Fruit fly (Drosophila melanogaster) whole organism, pupa: ENCODE data around the gene QIL1.

Source experiments
- CG10348 ChIP-seq: fragments of 200-800 bp; sonication (Bioruptor generic); IDR thresholded peaks from 2 replicates; pipeline ENCODE4 v1.3.6; 2022; ENCODE audit warnings: missing biosample characterization, missing genetic modification characterization
- CG12605 ChIP-seq: fragments of 200-800 bp; sonication (Bioruptor generic); IDR thresholded peaks from 2 replicates; pipeline ENCODE4 v1.3.6; 2022; ENCODE audit warnings: missing biosample characterization, missing genetic modification characterization
- CG13204 ChIP-seq: fragments of 200-800 bp; sonication (Bioruptor generic); optimal IDR thresholded peaks from 2 replicates; lab custom pipeline; 2018; ENCODE audit warnings: missing biosample characterization, mild to moderate bottlenecking, missing genetic modification characterization, moderate library complexity
- CG14655 ChIP-seq: fragments of 200-800 bp; sonication (Bioruptor generic); optimal IDR thresholded peaks from 3 replicates; lab custom pipeline; 2017; ENCODE audit warnings: mild to moderate bottlenecking, missing biosample characterization, missing genetic modification reagents, missing genetic modification characterization
- CG15710 ChIP-seq: fragments of 200-800 bp; sonication (Bioruptor generic); optimal IDR thresholded peaks from 2 replicates; lab custom pipeline; 2018; ENCODE audit warnings: missing biosample characterization, mild to moderate bottlenecking, missing genetic modification characterization, moderate library complexity
- CG17806 ChIP-seq: fragments of 200-800 bp; sonication (Bioruptor generic); optimal IDR thresholded peaks from 2 replicates; lab custom pipeline; 2018; ENCODE audit warnings: missing biosample characterization, mild to moderate bottlenecking, missing genetic modification characterization, moderate library complexity
- CG32121 ChIP-seq: fragments of 200-800 bp; sonication (Bioruptor generic); IDR thresholded peaks from 2 replicates; pipeline ENCODE4 v1.3.6; 2022; ENCODE audit warnings: missing biosample characterization, missing genetic modification characterization
- CG34367 ChIP-seq: fragments of 200-800 bp; sonication (Bioruptor generic); optimal IDR thresholded peaks from 2 replicates; lab custom pipeline; 2018; ENCODE audit warnings: missing biosample characterization, mild to moderate bottlenecking, missing genetic modification characterization
- CG4496 ChIP-seq: fragments of 200-800 bp; sonication (Bioruptor generic); IDR thresholded peaks from 3 replicates; pipeline ENCODE4 v1.3.6; 2022; ENCODE audit warnings: missing biosample characterization, missing genetic modification characterization
- CG8159 ChIP-seq: fragments of 200-800 bp; sonication (Bioruptor generic); optimal IDR thresholded peaks from 3 replicates; lab custom pipeline; 2018; ENCODE audit warnings: missing biosample characterization, mild to moderate bottlenecking, missing genetic modification characterization, moderate library complexity
- CG8301 ChIP-seq: fragments of 200-800 bp; sonication (Bioruptor generic); optimal IDR thresholded peaks from 2 replicates; lab custom pipeline; 2018; ENCODE audit warnings: missing biosample characterization, mild to moderate bottlenecking, missing genetic modification characterization
- CG9948 ChIP-seq: fragments of 200-800 bp; sonication (Bioruptor generic); optimal IDR thresholded peaks from 2 replicates; lab custom pipeline; 2018; ENCODE audit warnings: missing biosample characterization, mild to moderate bottlenecking, missing genetic modification characterization, moderate library complexity
- D1 ChIP-seq: fragments of 200-800 bp; sonication (Bioruptor generic); optimal IDR thresholded peaks from 2 replicates; lab custom pipeline; 2018; ENCODE audit warnings: missing biosample characterization, mild to moderate bottlenecking, missing genetic modification characterization, moderate library complexity
- EcR ChIP-seq: fragments of 200-800 bp; sonication (Bioruptor generic); optimal IDR thresholded peaks from 3 replicates; lab custom pipeline; 2019; ENCODE audit warnings: missing biosample characterization, missing genetic modification characterization, mild to moderate bottlenecking, moderate library complexity, missing genetic modification reagents
- Ets98B ChIP-seq: fragments of 200-800 bp; sonication (Bioruptor generic); IDR thresholded peaks from 2 replicates; pipeline ENCODE4 v1.3.6; 2022; ENCODE audit warnings: missing biosample characterization, missing genetic modification characterization
- Pif1A ChIP-seq: fragments of 200-800 bp; sonication (Bioruptor generic); optimal IDR thresholded peaks from 3 replicates; lab custom pipeline; 2016; ENCODE audit warnings: missing biosample characterization, missing genetic modification characterization
- Pif1B ChIP-seq: fragments of 200-800 bp; sonication (Bioruptor generic); optimal IDR thresholded peaks from 3 replicates; lab custom pipeline; 2016; ENCODE audit warnings: missing biosample characterization, missing genetic modification characterization
- Snoo ChIP-seq: fragments of 200-800 bp; sonication (Bioruptor generic); optimal IDR thresholded peaks from 3 replicates; lab custom pipeline; 2017; ENCODE audit warnings: missing biosample characterization, mild to moderate bottlenecking, missing genetic modification characterization, inconsistent platforms
- fd96Ca ChIP-seq: fragments of 200-800 bp; sonication (Bioruptor generic); IDR thresholded peaks from 3 replicates; pipeline ENCODE4 v1.3.6; 2022; ENCODE audit warnings: missing biosample characterization, missing genetic modification characterization
- gl ChIP-seq: fragments of 200-800 bp; sonication (Bioruptor generic); optimal IDR thresholded peaks from 2 replicates; lab custom pipeline; 2018; ENCODE audit warnings: missing biosample characterization, mild to moderate bottlenecking, missing genetic modification characterization
- rn ChIP-seq: fragments of 200-800 bp; sonication (Bioruptor generic); IDR thresholded peaks from 2 replicates; pipeline ENCODE4 v1.3.6; 2022; ENCODE audit warnings: missing biosample characterization, missing genetic modification characterization

The QIL1 gene

dm6 chr3L:17462474-17462873, 3.3 kb upstream of the QIL1 start:
- no peak for TF ChIP-seq EcR (GFP tag; lab: Kevin White, UChicago)
- no peak for TF ChIP-seq CG32121 (GFP tag; lab: Robert Waterston, UW)
- no peak for TF ChIP-seq Snoo (tag; lab: Kevin White, UChicago)
- no peak for TF ChIP-seq CG8159 (tag; lab: Kevin White, UChicago)
- no peak for TF ChIP-seq fd96Ca (GFP tag; lab: Robert Waterston, UW)
- no peak for TF ChIP-seq CG15710 (tag; lab: Kevin White, UChicago)
- TF ChIP-seq CG10348 = no peak
- TF ChIP-seq CG12605 (GFP tag; lab: Robert Waterston, UW) = no peak
- TF ChIP-seq CG8301 (tag; lab: Kevin White, UChicago) = no peak

- TF ChIP-seq CG12605 (GFP tag; lab: Robert Waterston, UW) (no peak), CG9948 (tag; lab: Kevin White, UChicago) (no peak), gl (no peak), fd96Ca (GFP tag; lab: Robert Waterston, UW) (no peak), CG10348 (no peak), CG14655 (GFP tag; lab: Kevin White, UChicago) (no peak), CG8159 (tag; lab: Kevin White, UChicago) (no peak), D1 (tag; lab: Kevin White, UChicago) (no peak), CG17806 (tag; lab: Kevin White, UChicago) (no peak), CG34367 (tag; lab: Kevin White, UChicago) (no peak), CG4496 (GFP tag; lab: Robert Waterston, UW) (no peak), Pif1B (no peak), CG13204 (GFP tag; lab: Kevin White, UChicago) (no peak), Ets98B (GFP tag; lab: Robert Waterston, UW) (no peak), EcR (GFP tag; lab: Kevin White, UChicago) (no peak), Snoo (tag; lab: Kevin White, UChicago) (no peak), CG15710 (tag; lab: Kevin White, UChicago) (no peak), Pif1A (GFP tag; lab: Kevin White, UChicago) (no peak), CG8301 (tag; lab: Kevin White, UChicago) (no peak)
These were observed 4.4 kb downstream of the QIL1 start, which contains the start of gene SecCl for dm6 chr3L:17470110-17470509. Gene SecCl (plus strand): TSS chr3L:17470127.

dm6 chr3L:17473889-17474288, 8.1 kb downstream of the QIL1 start:
- TF ChIP-seq CG32121 (GFP tag; lab: Robert Waterston, UW) (no peak), Pif1B (no peak), CG34367 (tag; lab: Kevin White, UChicago) (no peak), fd96Ca (GFP tag; lab: Robert Waterston, UW) (no peak), CG17806 (tag; lab: Kevin White, UChicago) (no peak), Pif1A (GFP tag; lab: Kevin White, UChicago) (no peak)
- TF ChIP-seq, all 21 proteins: peak for 0

dm6 chr3L:17474711-17475451, 9.1 kb downstream of the QIL1 start, which contains the start of the genes UQCR-Q and CG46525:
Gene UQCR-Q (plus strand): TSS chr3L:17474761.
Gene CG46525 (plus strand): TSS chr3L:17475220.
- no peak for TF ChIP-seq CG8301 (tag; lab: Kevin White, UChicago)
- TF ChIP-seq D1 (tag; lab: Kevin White, UChicago) = peak; percentile 35

- no peak for TF ChIP-seq Ets98B (GFP tag; lab: Robert Waterston, UW)
- no peak for TF ChIP-seq CG9948 (tag; lab: Kevin White, UChicago)
- no peak for TF ChIP-seq CG13204 (GFP tag; lab: Kevin White, UChicago)
- peak; percentile 82 for TF ChIP-seq D1 (tag; lab: Kevin White, UChicago)
- TF ChIP-seq, all 21 proteins: peak for 1
These were observed 10.2 kb downstream of the QIL1 start, which contains the start of gene CG34250 for dm6 chr3L:17475979-17476393. Gene CG34250 (plus strand): TSS chr3L:17476222.

dm6 chr3L:17476496-17476895, 10.8 kb downstream of the QIL1 start:
- TF ChIP-seq EcR (GFP tag; lab: Kevin White, UChicago) = no peak

- TF ChIP-seq fd96Ca (GFP tag; lab: Robert Waterston, UW) (no peak), CG17806 (tag; lab: Kevin White, UChicago) (no peak), gl (no peak), CG10348 (no peak), Ets98B (GFP tag; lab: Robert Waterston, UW) (no peak), CG32121 (GFP tag; lab: Robert Waterston, UW) (no peak), CG12605 (GFP tag; lab: Robert Waterston, UW) (no peak), EcR (GFP tag; lab: Kevin White, UChicago) (no peak), D1 (tag; lab: Kevin White, UChicago) (no peak), Pif1A (GFP tag; lab: Kevin White, UChicago) (no peak), CG13204 (GFP tag; lab: Kevin White, UChicago) (no peak), CG9948 (tag; lab: Kevin White, UChicago) (no peak), rn (GFP tag; lab: Robert Waterston, UW) (no peak), Snoo (tag; lab: Kevin White, UChicago) (no peak), CG8159 (tag; lab: Kevin White, UChicago) (no peak)
These were observed 13.1 kb downstream of the QIL1 start, which contains the start of the genes CG13733 and qjt for dm6 chr3L:17478826-17479225. Gene CG13733 (minus strand): TSS chr3L:17478926. Gene qjt (plus strand): TSS chr3L:17479096.
